Fruit fly (Drosophila melanogaster): ENCODE data around the gene Uch.

The Uch gene

dm6 chr2L:2236722-2237121 lies 22.7 kb upstream of the Uch start, which contains the start of gene Sec24CD (continued):
- TF ChIP-seq pzg (GFP tag; optimal IDR thresholded peaks at IDR 0.05) (peak; percentile 84), sna (GFP tag; IDR thresholded peaks at IDR 0.05; ENCODE audit: partially characterized antibody) (peak; percentile 96), zfh2 (GFP tag; optimal IDR thresholded peaks at IDR 0.05) (no peak), CG33213 (GFP tag; optimal IDR thresholded peaks at IDR 0.05) (peak; percentile 0), Optix (GFP tag; IDR thresholded peaks at IDR 0.05) (no peak)

- no peak for TF ChIP-seq amos (GFP tag; IDR thresholded peaks at IDR 0.05; ENCODE audit: partially characterized antibody)
- TF ChIP-seq pan (optimal IDR thresholded peaks at IDR 0.05) = no peak
- no peak for TF ChIP-seq pan (GFP tag; optimal IDR thresholded peaks at IDR 0.05 in 1 of 2, IDR thresholded peaks at IDR 0.05 in 1 of 2)
- TF ChIP-seq sr (GFP tag; IDR thresholded peaks at IDR 0.05) = peak; percentile 60; the same call in 2 of the 3 replicates
- no peak for TF ChIP-seq HmgZ (tag; optimal IDR thresholded peaks at IDR 0.05)
- TF ChIP-seq CG34376 (GFP tag; optimal IDR thresholded peaks at IDR 0.05) = peak; percentile 38
- 0 out of 2 replicates have a peak, but pooled peaks have one; percentile 23 for TF ChIP-seq Drgx (GFP tag; IDR thresholded peaks at IDR 0.05)
- TF ChIP-seq Myb (GFP tag; optimal IDR thresholded peaks at IDR 0.05) = no peak
- TF ChIP-seq CG8290 (GFP tag; optimal IDR thresholded peaks at IDR 0.05) = no peak
- peak in 1 of 2 experiments; percentile 37 for TF ChIP-seq CG8290 (tag; optimal IDR thresholded peaks at IDR 0.05)
- TF ChIP-seq sug (tag; optimal IDR thresholded peaks at IDR 0.05) = peak; percentile 13
- TF ChIP-seq CG2199 (GFP tag; IDR thresholded peaks at IDR 0.05) = peak; percentile 32; the same call in 1 of the 3 replicates
- TF ChIP-seq lbe (GFP tag; optimal IDR thresholded peaks at IDR 0.05) = peak; percentile 10
- TF ChIP-seq MBD-R2 (GFP tag; IDR thresholded peaks at IDR 0.05) = no peak
- TF ChIP-seq corto (GFP tag; optimal IDR thresholded peaks at IDR 0.05) = peak; percentile 9
- peak; percentile 94 for TF ChIP-seq exex (tag; optimal IDR thresholded peaks at IDR 0.05)
- peak; percentile 16 for TF ChIP-seq CG4707 (GFP tag; optimal IDR thresholded peaks at IDR 0.05)
- 0 out of 3 replicates have a peak, but pooled peaks have one; percentile 16 for TF ChIP-seq HLH4C (GFP tag; IDR thresholded peaks at IDR 0.05; ENCODE audit: partially characterized antibody)
- TF ChIP-seq Mrtf (GFP tag; IDR thresholded peaks at IDR 0.05) = 0 out of 3 replicates have a peak, but pooled peaks have one; percentile 26
- TF ChIP-seq CG9932 (GFP tag; IDR thresholded peaks at IDR 0.05) = 0 out of 2 replicates have a peak, but pooled peaks have one; percentile 10
- no peak for TF ChIP-seq Dad (GFP tag; optimal IDR thresholded peaks at IDR 0.05)
- peak; percentile 71 for TF ChIP-seq grn (GFP tag; optimal IDR thresholded peaks at IDR 0.05)
- TF ChIP-seq zfh1 (GFP tag; IDR thresholded peaks at IDR 0.05) = 0 out of 3 replicates have a peak, but pooled peaks have one; percentile 14
- no peak for TF ChIP-seq vfl (GFP tag; optimal IDR thresholded peaks at IDR 0.05)
- TF ChIP-seq Pdp1 (GFP tag; optimal IDR thresholded peaks at IDR 0.05) = peak in 1 of 2 experiments; percentile 84
- peak; percentile 74 for TF ChIP-seq Med (GFP tag)
- peak; percentile 29 for TF ChIP-seq lab (GFP tag; optimal IDR thresholded peaks at IDR 0.05)
- TF ChIP-seq Dbx (GFP tag; IDR thresholded peaks at IDR 0.05) = 0 out of 3 replicates have a peak, but pooled peaks have one; percentile 22
- peak; percentile 18; the same call in 1 of the 2 replicates for TF ChIP-seq ara (GFP tag; IDR thresholded peaks at IDR 0.05)
- no peak for TF ChIP-seq CG18262 (tag; optimal IDR thresholded peaks at IDR 0.05)
- TF ChIP-seq mirr (GFP tag; optimal IDR thresholded peaks at IDR 0.05) = peak; percentile 57
- TF ChIP-seq BtbVII (GFP tag; optimal IDR thresholded peaks at IDR 0.05) = peak; percentile 62
- peak; percentile 52 for TF ChIP-seq sens (GFP tag)
- TF ChIP-seq zen (tag; optimal IDR thresholded peaks at IDR 0.05) = no peak
- TF ChIP-seq al (GFP tag; IDR thresholded peaks at IDR 0.05) = no peak
- TF ChIP-seq zen2 (GFP tag; IDR thresholded peaks at IDR 0.05; ENCODE audit: partially characterized antibody) = no peak
- TF ChIP-seq CG15479 (GFP tag; optimal IDR thresholded peaks at IDR 0.05) = peak; percentile 30
- peak; percentile 34 for TF ChIP-seq sd (tag; optimal IDR thresholded peaks at IDR 0.05)
- no peak for TF ChIP-seq pum (GFP tag; optimal IDR thresholded peaks at IDR 0.05)
- TF ChIP-seq crol (GFP tag; IDR thresholded peaks at IDR 0.05) = peak; percentile 87
Observed at dm6 chr2L:2228179-2228849, 14.3 kb upstream of the Uch start.
